Fruit fly (Drosophila melanogaster) whole organism, embryonic: ENCODE results near the gene CG5235.

Source experiments
- Adf1 ChIP-seq: fragments of 200-800 bp; sonication (Bioruptor generic); IDR thresholded peaks from 2 replicates; pipeline ENCODE4 v1.3.6; 2022; ENCODE audit warnings: missing biosample characterization, missing genetic modification characterization
- Asciz ChIP-seq: fragments of 200-800 bp; sonication (Bioruptor generic); optimal IDR thresholded peaks from 2 replicates; lab custom pipeline; 2017; ENCODE audit warnings: missing biosample characterization, mild to moderate bottlenecking, missing genetic modification characterization, missing genetic modification reagents
- Awh ChIP-seq: fragments of 200-800 bp; sonication (Bioruptor generic); IDR thresholded peaks from 2 replicates; pipeline ENCODE4, ENCODE4 v1.3.6; 2022; ENCODE audit warnings: missing biosample characterization, missing genetic modification characterization
- CG10209 ChIP-seq: fragments of 200-800 bp; sonication (Bioruptor generic); optimal IDR thresholded peaks from 3 replicates; lab custom pipeline; 2017; ENCODE audit warnings: missing biosample characterization, mild to moderate bottlenecking, missing genetic modification characterization, missing genetic modification reagents
- CG10366 ChIP-seq: fragments of 200-800 bp; sonication (Bioruptor generic); IDR thresholded peaks from 2 replicates; pipeline ENCODE4 v1.3.6; 2022; ENCODE audit warnings: missing biosample characterization, missing genetic modification characterization
- CG11398 ChIP-seq: fragments of 200-800 bp; sonication (Bioruptor generic); optimal IDR thresholded peaks from 2 replicates; lab custom pipeline; 2016; ENCODE audit warnings: missing biosample characterization, missing genetic modification characterization
- CG11504 ChIP-seq: fragments of 200-800 bp; sonication (Bioruptor generic); optimal IDR thresholded peaks from 3 replicates; lab custom pipeline; 2019; ENCODE audit warnings: missing biosample characterization, mild to moderate bottlenecking, missing genetic modification characterization, moderate library complexity
- CG11560 ChIP-seq: fragments of 200-800 bp; sonication (Bioruptor generic); IDR thresholded peaks from 3 replicates; pipeline ENCODE4 v1.3.6; 2022; ENCODE audit warnings: missing biosample characterization, missing genetic modification characterization
- CG12071 ChIP-seq: fragments of 200-800 bp; sonication (Bioruptor generic); optimal IDR thresholded peaks from 3 replicates; lab custom pipeline; 2018; ENCODE audit warnings: missing biosample characterization, mild to moderate bottlenecking, missing genetic modification characterization
- CG1233 ChIP-seq: fragments of 200-800 bp; sonication (Bioruptor generic); optimal IDR thresholded peaks from 4 replicates; lab custom pipeline; 2018; ENCODE audit warnings: missing biosample characterization, mild to moderate bottlenecking, missing genetic modification characterization
- CG13296 ChIP-seq: fragments of 200-800 bp; sonication (Bioruptor generic); optimal IDR thresholded peaks from 3 replicates; lab custom pipeline; 2018; ENCODE audit warnings: missing biosample characterization, mild to moderate bottlenecking, missing genetic modification characterization
- CG13775 ChIP-seq: fragments of 200-800 bp; sonication (Bioruptor generic); optimal IDR thresholded peaks from 3 replicates; lab custom pipeline; 2017; ENCODE audit warnings: missing biosample characterization, mild to moderate bottlenecking, missing genetic modification characterization
- CG13894 ChIP-seq: fragments of 200-800 bp; sonication (Bioruptor generic); optimal IDR thresholded peaks from 3 replicates; lab custom pipeline; 2018; ENCODE audit warnings: missing biosample characterization, mild to moderate bottlenecking, missing genetic modification characterization, moderate library complexity
- CG2202 ChIP-seq: fragments of 200-800 bp; sonication (Bioruptor generic); optimal IDR thresholded peaks from 2 replicates; lab custom pipeline; 2018; ENCODE audit warnings: missing biosample characterization, mild to moderate bottlenecking, missing genetic modification characterization
- CG31441 ChIP-seq: fragments of 200-800 bp; sonication (Bioruptor generic); IDR thresholded peaks from 2 replicates; pipeline ENCODE4 v1.3.6; 2022; ENCODE audit warnings: missing biosample characterization, missing genetic modification characterization
- CG33557 ChIP-seq: fragments of 200-800 bp; sonication (Bioruptor generic); optimal IDR thresholded peaks from 2 replicates; lab custom pipeline; 2019; ENCODE audit warnings: missing biosample characterization, mild to moderate bottlenecking, missing genetic modification characterization, moderate library complexity
- CG3726 ChIP-seq: fragments of 200-800 bp; sonication (Bioruptor generic); IDR thresholded peaks from 3 replicates; pipeline ENCODE4, ENCODE4 v1.3.6; 2022; ENCODE audit warnings: missing biosample characterization, missing genetic modification characterization
- CG3838 ChIP-seq: fragments of 200-800 bp; sonication (Bioruptor generic); optimal IDR thresholded peaks from 3 replicates; lab custom pipeline; 2016; ENCODE audit warnings: missing biosample characterization, missing genetic modification characterization
- CG43689 ChIP-seq: fragments of 200-800 bp; sonication (Bioruptor generic); IDR thresholded peaks from 2 replicates; pipeline ENCODE4 v1.3.6; 2022; ENCODE audit warnings: missing biosample characterization, missing genetic modification characterization
- CG4820 ChIP-seq: fragments of 200-800 bp; sonication (Bioruptor generic); optimal IDR thresholded peaks from 3 replicates; lab custom pipeline; 2016; ENCODE audit warnings: missing biosample characterization, missing genetic modification characterization
- CG6791 ChIP-seq: fragments of 200-800 bp; sonication (Bioruptor generic); IDR thresholded peaks from 3 replicates; pipeline ENCODE4 v1.3.6; 2022; ENCODE audit warnings: missing biosample characterization, missing genetic modification characterization; ENCODE audit not compliant: partially characterized antibody
- CG7839 ChIP-seq: fragments of 200-800 bp; sonication (Bioruptor generic); optimal IDR thresholded peaks from 3 replicates; lab custom pipeline; 2018; ENCODE audit warnings: missing biosample characterization, mild to moderate bottlenecking, missing genetic modification characterization, moderate library complexity
- CG7928 ChIP-seq: fragments of 200-800 bp; sonication (Bioruptor generic); optimal IDR thresholded peaks from 2 replicates; lab custom pipeline; 2017; ENCODE audit warnings: missing biosample characterization, mild to moderate bottlenecking, missing genetic modification characterization
- CG8359 ChIP-seq: fragments of 200-800 bp; sonication (Bioruptor generic); optimal IDR thresholded peaks from 2 replicates; lab custom pipeline; 2017; ENCODE audit warnings: missing biosample characterization, mild to moderate bottlenecking, missing genetic modification characterization, borderline replicate concordance
- CG9817 ChIP-seq: fragments of 200-800 bp; sonication (Bioruptor generic); optimal IDR thresholded peaks from 2 replicates; lab custom pipeline; 2018; ENCODE audit warnings: missing biosample characterization, mild to moderate bottlenecking, missing genetic modification characterization, moderate library complexity
- CrebB ChIP-seq: fragments of 200-800 bp; sonication (Bioruptor generic); optimal IDR thresholded peaks from 3 replicates; lab custom pipeline; 2018; ENCODE audit warnings: missing biosample characterization, mild to moderate bottlenecking, missing genetic modification characterization
- Fer3 ChIP-seq: fragments of 200-800 bp; sonication (Bioruptor generic); optimal IDR thresholded peaks from 2 replicates; lab custom pipeline; 2018; ENCODE audit warnings: missing biosample characterization, mild to moderate bottlenecking, missing genetic modification characterization, moderate library complexity
- HLH54F ChIP-seq: fragments of 200-800 bp; sonication (Bioruptor generic); optimal IDR thresholded peaks from 3 replicates; lab custom pipeline; 2016; ENCODE audit warnings: missing biosample characterization, missing genetic modification characterization
- Hand ChIP-seq: fragments of 200-800 bp; sonication (Bioruptor generic); optimal IDR thresholded peaks from 2 replicates; lab custom pipeline; 2017; ENCODE audit warnings: mild to moderate bottlenecking, missing biosample characterization, missing genetic modification reagents, missing genetic modification characterization
- Mad ChIP-seq: fragments of 200-800 bp; sonication (Bioruptor generic); optimal IDR thresholded peaks from 2 replicates; lab custom pipeline; 2016; ENCODE audit warnings: missing biosample characterization, missing genetic modification characterization
- Side ChIP-seq: fragments of 200-800 bp; sonication (Bioruptor generic); optimal IDR thresholded peaks from 2 replicates; lab custom pipeline; 2016; ENCODE audit warnings: missing biosample characterization, missing genetic modification characterization
- Six4 ChIP-seq: fragments of 200-800 bp; sonication (Bioruptor generic); optimal IDR thresholded peaks from 2 replicates; lab custom pipeline; 2016; ENCODE audit warnings: missing biosample characterization, missing genetic modification characterization
- Usf ChIP-seq: fragments of 200-800 bp; sonication (Bioruptor generic); optimal IDR thresholded peaks from 2 replicates; lab custom pipeline; 2017; ENCODE audit warnings: missing genotype, missing biosample characterization, missing genetic modification characterization
- bbx ChIP-seq: fragments of 200-800 bp; sonication (Bioruptor generic); IDR thresholded peaks from 2 replicates; pipeline ENCODE4 v1.3.6; 2022; ENCODE audit warnings: missing biosample characterization, missing genetic modification characterization; ENCODE audit not compliant: partially characterized antibody
- bowl ChIP-seq: fragments of 200-800 bp; sonication (Bioruptor generic); IDR thresholded peaks from 2 replicates; pipeline ENCODE4 v1.3.6; 2022; ENCODE audit warnings: missing biosample characterization, missing genetic modification characterization
- chif ChIP-seq, 2 experiments: fragments of 200-800 bp; sonication (Bioruptor generic); optimal IDR thresholded peaks; 3 replicates each; lab custom pipeline; 2016; ENCODE audit warnings: missing biosample characterization in 2 of 2, missing genetic modification characterization in 2 of 2
- chinmo ChIP-seq: fragments of 200-800 bp; sonication (Bioruptor generic); IDR thresholded peaks from 4 replicates; pipeline ENCODE4 v1.3.6; 2022; ENCODE audit warnings: missing biosample characterization, missing genetic modification characterization; ENCODE audit not compliant: partially characterized antibody
- dysf ChIP-seq: fragments of 200-800 bp; sonication (Bioruptor generic); IDR thresholded peaks from 3 replicates; pipeline ENCODE4 v1.3.6; 2022; ENCODE audit warnings: missing biosample characterization, missing genetic modification characterization
- esg ChIP-seq: fragments of 200-800 bp; sonication (Bioruptor generic); conservative IDR thresholded peaks from 2 replicates; pipeline ENCODE4 v1.3.6; 2022; ENCODE audit warnings: missing biosample characterization, missing genetic modification characterization
- ewg ChIP-seq: fragments of 200-800 bp; sonication (Bioruptor generic); optimal IDR thresholded peaks from 3 replicates; lab custom pipeline; 2017; ENCODE audit warnings: mild to moderate bottlenecking, missing biosample characterization, missing genetic modification reagents, missing genetic modification characterization
- fru ChIP-seq: fragments of >200 bp; optimal IDR thresholded peaks from 2 replicates; lab custom pipeline; 2017
- gem ChIP-seq: fragments of 200-800 bp; sonication (Bioruptor generic); optimal IDR thresholded peaks from 2 replicates; lab custom pipeline; 2019; ENCODE audit warnings: missing biosample characterization, mild to moderate bottlenecking, missing genetic modification characterization, moderate library complexity
- gt ChIP-seq: fragments of 200-800 bp; sonication (Bioruptor generic); IDR thresholded peaks from 2 replicates; pipeline ENCODE4 v1.3.6; 2022; ENCODE audit warnings: missing biosample characterization, missing genetic modification characterization
- jigr1 ChIP-seq: fragments of 200-800 bp; sonication (Bioruptor generic); IDR thresholded peaks from 3 replicates; pipeline ENCODE4 v1.3.6; 2022; ENCODE audit warnings: missing biosample characterization, missing genetic modification characterization
- kni ChIP-seq: fragments of 200-800 bp; sonication (Bioruptor generic); optimal IDR thresholded peaks from 3 replicates; lab custom pipeline; 2017; ENCODE audit warnings: mild to moderate bottlenecking, missing biosample characterization, missing genetic modification reagents, missing genetic modification characterization
- pum ChIP-seq: fragments of 200-800 bp; sonication (Bioruptor generic); optimal IDR thresholded peaks from 2 replicates; lab custom pipeline; 2016; ENCODE audit warnings: missing biosample characterization, missing genetic modification characterization
- run ChIP-seq: fragments of 200-800 bp; sonication (Bioruptor generic); optimal IDR thresholded peaks from 3 replicates; lab custom pipeline; 2018; ENCODE audit warnings: missing biosample characterization, mild to moderate bottlenecking, missing genetic modification characterization
- so ChIP-seq: fragments of 200-800 bp; sonication (Bioruptor generic); IDR thresholded peaks from 3 replicates; pipeline ENCODE4 v1.3.6; 2022; ENCODE audit warnings: missing biosample characterization, missing genetic modification characterization
- usp ChIP-seq: fragments of >200 bp; optimal IDR thresholded peaks from 2 replicates; lab custom pipeline; 2017; ENCODE audit warnings: missing biosample characterization, missing genetic modification characterization

The CG5235 gene

DNA sequence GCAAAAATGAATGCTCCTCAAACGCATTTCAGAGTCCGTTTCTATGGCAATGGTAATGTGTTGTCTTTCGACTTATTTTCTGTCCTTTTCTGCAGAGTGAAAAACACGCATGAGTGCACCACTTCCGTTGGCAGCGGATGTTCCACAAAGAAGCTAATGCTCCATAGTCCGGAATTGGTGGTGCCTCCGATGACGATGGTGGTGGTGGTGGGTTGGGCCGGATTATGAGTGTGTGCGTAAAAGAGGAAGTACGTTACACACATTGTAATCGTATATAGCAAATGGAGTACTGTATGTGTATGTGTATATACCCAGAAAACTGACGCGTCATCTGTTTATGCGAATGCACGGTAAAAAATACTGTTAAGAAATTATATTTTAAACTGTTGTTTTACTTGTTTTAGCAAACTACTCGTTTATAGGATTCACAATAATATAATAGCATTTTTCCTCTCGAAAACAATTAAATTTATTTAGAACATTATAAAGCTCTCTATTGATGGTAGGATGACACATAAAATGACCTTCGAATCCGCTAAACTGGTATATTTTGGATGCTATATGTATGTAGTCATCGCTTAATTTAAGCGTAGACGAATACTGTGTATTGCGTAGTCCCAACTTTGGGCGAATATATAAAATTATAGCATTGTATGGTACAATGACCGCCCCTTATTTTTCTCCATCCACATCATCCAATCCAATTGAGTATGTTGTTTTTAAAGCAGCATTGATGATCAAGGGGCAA, 44.9 kb downstream of the CG5235 start (continued):
- TF ChIP-seq CG3838 (GFP tag; lab: Kevin White, UChicago) (no peak), Fer3 (tag; lab: Kevin White, UChicago) (no peak), Awh (GFP tag; lab: Robert Waterston, UW) (peak; percentile 7; the same call in 1 of the 2 replicates), jigr1 (GFP tag; lab: Robert Waterston, UW) (no peak), CG9817 (no peak), CG3726 (GFP tag; lab: Robert Waterston, UW) (no peak), so (no peak; the same call in 2 of the 3 replicates), CrebB (peak; percentile 30), Mad (GFP tag; lab: Kevin White, UChicago) (no peak), bbx (GFP tag; lab: Robert Waterston, UW) (no peak), CG13894 (tag; lab: Kevin White, UChicago) (peak; percentile 81), Asciz (no peak), CG11504 (tag; lab: Kevin White, UChicago) (peak; percentile 57), dysf (GFP tag; lab: Robert Waterston, UW) (peak; percentile 64), bowl (GFP tag; lab: Robert Waterston, UW) (no peak), CG31441 (GFP tag; lab: Robert Waterston, UW) (peak; percentile 61), CG13775 (GFP tag; lab: Kevin White, UChicago) (no peak), Hand (GFP tag; lab: Kevin White, UChicago) (peak; percentile 49), Six4 (GFP tag; lab: Kevin White, UChicago) (no peak), HLH54F (GFP tag; lab: Kevin White, UChicago) (no peak), Adf1 (GFP tag; lab: Robert Waterston, UW) (no peak), CG11560 (no peak), CG10366 (GFP tag; lab: Robert Waterston, UW) (peak; percentile 48), gt (GFP tag; lab: Robert Waterston, UW) (no peak), pum (no peak), CG8359 (peak; percentile 59), CG43689 (no peak), esg (GFP tag; lab: Robert Waterston, UW) (peak; percentile 50), CG4820 (GFP tag; lab: Kevin White, UChicago) (no peak), CG11398 (no peak), CG33557 (GFP tag; lab: Kevin White, UChicago) (no peak), kni (peak; percentile 41), CG13296 (no peak), usp (GFP tag; lab: Kevin White, UChicago) (no peak), CG6791 (GFP tag; lab: Robert Waterston, UW) (no peak), CG7928 (GFP tag; lab: Kevin White, UChicago) (no peak), run (tag; lab: Kevin White, UChicago) (peak; percentile 68), Side (GFP tag; lab: Kevin White, UChicago) (no peak), ewg (GFP tag; lab: Kevin White, UChicago) (no peak), CG12071 (peak; percentile 11), chinmo (GFP tag; lab: Robert Waterston, UW) (peak; percentile 83; the same call in 2 of the 4 replicates), gem (tag; lab: Kevin White, UChicago) (peak; percentile 84), chif (GFP tag; optimal IDR thresholded peaks at IDR 0.05; lab: Kevin White, UChicago) (no peak), CG1233 (GFP tag; lab: Kevin White, UChicago) (no peak), CG7839 (tag; lab: Kevin White, UChicago) (peak; percentile 61), fru (lab: Kevin White, UChicago) (no peak), CG2202 (tag; lab: Kevin White, UChicago) (peak; percentile 10), CG10209 (peak; percentile 3), Usf (GFP tag; lab: Kevin White, UChicago) (no peak)
